Fruit fly (Drosophila melanogaster): ENCODE measurements around the gene CG3918.
A peak's percentile ranks its signal among the peaks of the same experiment; 100 is the strongest.

DNA sequence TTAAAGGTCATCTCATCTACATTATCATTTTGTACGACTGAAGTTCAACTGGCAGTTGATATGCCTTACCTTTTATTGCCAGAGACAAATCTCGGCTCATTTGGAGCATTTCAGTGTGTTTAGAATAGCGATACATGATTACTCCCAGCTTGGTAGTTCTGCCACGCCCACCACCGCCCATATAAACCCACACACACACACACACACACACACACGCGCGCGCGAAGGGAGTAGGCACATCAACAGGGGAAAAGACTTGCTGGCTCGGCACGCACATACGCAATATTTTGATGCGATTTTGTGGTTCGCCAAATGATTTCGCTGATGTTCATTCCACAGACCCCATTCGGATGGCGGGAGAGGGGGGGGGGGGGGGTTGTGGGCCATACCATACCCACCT, 11.1 kb upstream of the CG3918 start:
- no peak for TF ChIP-seq dmrt93B (GFP tag; optimal IDR thresholded peaks at IDR 0.05)
- no peak for TF ChIP-seq rgr (GFP tag; optimal IDR thresholded peaks at IDR 0.05)
- peak; percentile 59 for TF ChIP-seq Dfd (GFP tag; optimal IDR thresholded peaks at IDR 0.05)
- no peak for TF ChIP-seq pan (optimal IDR thresholded peaks at IDR 0.05)
- TF ChIP-seq Myc (optimal IDR thresholded peaks at IDR 0.05), result no peak
- TF ChIP-seq Hnf4 (GFP tag; optimal IDR thresholded peaks at IDR 0.05), result no peak
- no peak for TF ChIP-seq Hr78 (GFP tag; optimal IDR thresholded peaks at IDR 0.05)
- TF ChIP-seq Hr83 (GFP tag; optimal IDR thresholded peaks at IDR 0.05; ENCODE audit: poor library complexity, severe bottlenecking), result no peak
- TF ChIP-seq usp (GFP tag; optimal IDR thresholded peaks at IDR 0.05), result no peak
- TF ChIP-seq fru (GFP tag; optimal IDR thresholded peaks at IDR 0.05), result no peak
- TF ChIP-seq Sp1 (GFP tag; optimal IDR thresholded peaks at IDR 0.05), result no peak
- no peak for TF ChIP-seq HLH106 (tag; optimal IDR thresholded peaks at IDR 0.05)
- TF ChIP-seq tai (GFP tag; optimal IDR thresholded peaks at IDR 0.05), result no peak

Measured in whole organism, wandering third instar larva.